Fruit fly (Drosophila melanogaster) whole organism, wandering third instar larva: Measurements from ENCODE around the gene CG10996.

Experiments
- Abd-B ChIP-seq: fragments of >200 bp; optimal IDR thresholded peaks from 2 replicates; lab custom pipeline; 2017; ENCODE audit warnings: missing biosample characterization, missing genetic modification characterization
- CG32264 ChIP-seq: fragments of 200-800 bp; sonication (Bioruptor generic); optimal IDR thresholded peaks from 2 replicates; lab custom pipeline; 2016; ENCODE audit warnings: missing biosample characterization, missing genetic modification characterization
- CG9705 ChIP-seq: fragments of 200-800 bp; sonication (Bioruptor generic); optimal IDR thresholded peaks from 2 replicates; lab custom pipeline; 2018; ENCODE audit warnings: missing biosample characterization, mild to moderate bottlenecking, missing genetic modification characterization
- CrebA ChIP-seq: fragments of 200-800 bp; sonication (Bioruptor generic); optimal IDR thresholded peaks from 2 replicates; lab custom pipeline; 2016; ENCODE audit warnings: missing biosample characterization, mild to moderate bottlenecking, missing genetic modification characterization, borderline replicate concordance
- Dfd ChIP-seq: fragments of >200 bp; optimal IDR thresholded peaks from 2 replicates; lab custom pipeline; 2017; ENCODE audit warnings: missing biosample characterization, missing genetic modification characterization
- Dif ChIP-seq: fragments of 200-275, 200-300 bp; sonication (Bioruptor generic); optimal IDR thresholded peaks from 2 replicates; lab custom pipeline; 2018; ENCODE audit warnings: missing biosample characterization, missing genetic modification characterization; ENCODE audit not compliant: partially characterized antibody
- GATAd ChIP-seq: sonication (Bioruptor generic); optimal IDR thresholded peaks from 2 replicates; lab custom pipeline; 2016; ENCODE audit warnings: missing biosample characterization, missing genetic modification characterization
- HLH106 ChIP-seq: fragments of 200-800 bp; optimal IDR thresholded peaks from 3 replicates; lab custom pipeline; 2019; ENCODE audit warnings: missing biosample characterization, mild to moderate bottlenecking, missing genetic modification characterization, moderate library complexity
- Hnf4 ChIP-seq: fragments of 200-800 bp; sonication (Bioruptor generic); optimal IDR thresholded peaks from 2 replicates; lab custom pipeline; 2016; ENCODE audit warnings: missing biosample characterization, mild to moderate bottlenecking, missing genetic modification characterization
- Hr78 ChIP-seq: fragments of >200 bp; optimal IDR thresholded peaks from 2 replicates; lab custom pipeline; 2017; ENCODE audit warnings: missing biosample characterization, missing genetic modification characterization
- Hr83 ChIP-seq: fragments of 200-300 bp; sonication (Bioruptor generic); optimal IDR thresholded peaks from 2 replicates; lab custom pipeline; 2016; ENCODE audit warnings: missing biosample characterization, mild to moderate bottlenecking, missing genetic modification characterization, moderate library complexity; ENCODE audit not compliant: poor library complexity, severe bottlenecking
- Jra ChIP-seq: sonication (Bioruptor generic); optimal IDR thresholded peaks from 2 replicates; lab custom pipeline; 2016; ENCODE audit warnings: missing biosample characterization, missing genetic modification characterization
- Mio ChIP-seq: sonication (Bioruptor generic); optimal IDR thresholded peaks from 2 replicates; lab custom pipeline; 2016; ENCODE audit warnings: missing biosample characterization, missing genetic modification characterization
- Myc ChIP-seq: fragments of >200 bp; optimal IDR thresholded peaks from 2 replicates; lab custom pipeline; 2017
- N ChIP-seq: fragments of >200 bp; optimal IDR thresholded peaks from 2 replicates; lab custom pipeline; 2018; ENCODE audit warnings: missing biosample characterization, missing external identifiers, missing genetic modification characterization
- OdsH ChIP-seq: fragments of 200-800 bp; sonication (Bioruptor generic); optimal IDR thresholded peaks from 2 replicates; lab custom pipeline; 2016; ENCODE audit warnings: missing biosample characterization, mild to moderate bottlenecking, missing genetic modification characterization
- Rel ChIP-seq, 2 experiments: fragments of 200-800 bp; sonication (Bioruptor generic) in 1 of 2; optimal IDR thresholded peaks; 2 replicates in 1 of 2; 3 replicates in 1 of 2; lab custom pipeline; 2016 to 2019; ENCODE audit warnings: mild to moderate bottlenecking in 2 of 2, missing biosample characterization in 2 of 2, missing genetic modification characterization in 2 of 2, moderate library complexity in 1 of 2
- Sp1 ChIP-seq: fragments of 200-800 bp; sonication (Bioruptor generic); optimal IDR thresholded peaks from 3 replicates; lab custom pipeline; 2019; ENCODE audit warnings: missing biosample characterization, mild to moderate bottlenecking, missing genetic modification characterization, moderate library complexity
- Vsx2 ChIP-seq: fragments of 200-300, 225-300 bp; sonication (Bioruptor generic); optimal IDR thresholded peaks from 2 replicates; lab custom pipeline; 2018; ENCODE audit warnings: missing biosample characterization, missing genetic modification characterization; ENCODE audit not compliant: partially characterized antibody
- br ChIP-seq: fragments of 200-800 bp; sonication (Bioruptor generic); optimal IDR thresholded peaks from 2 replicates; lab custom pipeline; 2016; ENCODE audit warnings: missing biosample characterization, missing genetic modification characterization
- brk ChIP-seq: fragments of 200-800 bp; sonication (Bioruptor generic); optimal IDR thresholded peaks from 2 replicates; lab custom pipeline; 2016; ENCODE audit warnings: missing biosample characterization, mild to moderate bottlenecking, missing genetic modification characterization
- dl ChIP-seq, 2 experiments: fragments of 175-275, 200-275 bp in 1 of 2; fragments of 200-275 bp in 1 of 2; sonication (Bioruptor generic); optimal IDR thresholded peaks; lab custom pipeline; 2018; ENCODE audit warnings: mild to moderate bottlenecking in 2 of 2, missing biosample characterization in 2 of 2, missing genetic modification characterization in 2 of 2, moderate library complexity in 2 of 2; ENCODE audit not compliant: partially characterized antibody in 2 of 2, insufficient read depth in 1 of 2
- dmrt93B ChIP-seq: fragments of 200-800 bp; sonication (Bioruptor generic); optimal IDR thresholded peaks from 2 replicates; lab custom pipeline; 2018; ENCODE audit warnings: missing biosample characterization, mild to moderate bottlenecking, missing genetic modification characterization
- dsf ChIP-seq: sonication (Bioruptor generic); optimal IDR thresholded peaks from 2 replicates; lab custom pipeline; 2016; ENCODE audit warnings: missing biosample characterization, missing genetic modification characterization, borderline replicate concordance
- ey ChIP-seq: fragments of 200-800 bp; sonication (Bioruptor generic); optimal IDR thresholded peaks from 2 replicates; lab custom pipeline; 2016; ENCODE audit warnings: missing biosample characterization, missing genetic modification characterization
- foxo ChIP-seq, 2 experiments: fragments of 200-800 bp; sonication (Bioruptor generic); optimal IDR thresholded peaks; 2 replicates in 1 of 2; 3 replicates in 1 of 2; lab custom pipeline; 2016 to 2017; ENCODE audit warnings: missing biosample characterization in 2 of 2, missing genetic modification characterization in 2 of 2
- fru ChIP-seq: fragments of 200-800 bp; sonication (Bioruptor generic); optimal IDR thresholded peaks from 3 replicates; lab custom pipeline; 2016; ENCODE audit warnings: missing biosample characterization, mild to moderate bottlenecking, missing genetic modification characterization
- h ChIP-seq: fragments of 200-800 bp; sonication (Bioruptor generic); optimal IDR thresholded peaks from 3 replicates; lab custom pipeline; 2016; ENCODE audit warnings: missing biosample characterization, mild to moderate bottlenecking, missing genetic modification characterization
- jim ChIP-seq: fragments of 175-275, 200-325 bp; sonication (Bioruptor generic); optimal IDR thresholded peaks from 2 replicates; lab custom pipeline; 2016; ENCODE audit warnings: missing biosample characterization, mild to moderate bottlenecking, missing genetic modification characterization
- lola ChIP-seq: fragments of >200 bp; optimal IDR thresholded peaks from 2 replicates; lab custom pipeline; 2017; ENCODE audit warnings: missing biosample characterization, missing genetic modification characterization
- pan ChIP-seq: fragments of >200 bp; optimal IDR thresholded peaks from 2 replicates; lab custom pipeline; 2017
- psq ChIP-seq: fragments of 200-800 bp; sonication (Bioruptor generic); optimal IDR thresholded peaks from 3 replicates; lab custom pipeline; 2017; ENCODE audit warnings: missing biosample characterization, mild to moderate bottlenecking, missing genetic modification characterization, moderate library complexity
- rgr ChIP-seq: fragments of 200-800 bp; sonication (Bioruptor generic); optimal IDR thresholded peaks from 3 replicates; lab custom pipeline; 2016; ENCODE audit warnings: missing biosample characterization, mild to moderate bottlenecking, missing genetic modification characterization
- sage ChIP-seq: fragments of 200-800 bp; sonication (Bioruptor generic); optimal IDR thresholded peaks from 2 replicates; lab custom pipeline; 2016; ENCODE audit warnings: missing biosample characterization, mild to moderate bottlenecking, missing genetic modification characterization
- sv ChIP-seq: fragments of 200-800 bp; sonication (Bioruptor generic); optimal IDR thresholded peaks from 3 replicates; lab custom pipeline; 2016; ENCODE audit warnings: missing biosample characterization, missing genetic modification characterization
- tai ChIP-seq: sonication (Bioruptor generic); optimal IDR thresholded peaks from 2 replicates; lab custom pipeline; 2016; ENCODE audit warnings: missing biosample characterization, missing genetic modification characterization
- usp ChIP-seq: fragments of >200 bp; optimal IDR thresholded peaks from 2 replicates; lab custom pipeline; 2017; ENCODE audit warnings: missing biosample characterization, missing genetic modification characterization
- woc ChIP-seq: sonication (Bioruptor generic); optimal IDR thresholded peaks from 2 replicates; lab custom pipeline; 2016; ENCODE audit warnings: missing biosample characterization, mild to moderate bottlenecking, missing genetic modification characterization

CG10996 gene

DNA sequence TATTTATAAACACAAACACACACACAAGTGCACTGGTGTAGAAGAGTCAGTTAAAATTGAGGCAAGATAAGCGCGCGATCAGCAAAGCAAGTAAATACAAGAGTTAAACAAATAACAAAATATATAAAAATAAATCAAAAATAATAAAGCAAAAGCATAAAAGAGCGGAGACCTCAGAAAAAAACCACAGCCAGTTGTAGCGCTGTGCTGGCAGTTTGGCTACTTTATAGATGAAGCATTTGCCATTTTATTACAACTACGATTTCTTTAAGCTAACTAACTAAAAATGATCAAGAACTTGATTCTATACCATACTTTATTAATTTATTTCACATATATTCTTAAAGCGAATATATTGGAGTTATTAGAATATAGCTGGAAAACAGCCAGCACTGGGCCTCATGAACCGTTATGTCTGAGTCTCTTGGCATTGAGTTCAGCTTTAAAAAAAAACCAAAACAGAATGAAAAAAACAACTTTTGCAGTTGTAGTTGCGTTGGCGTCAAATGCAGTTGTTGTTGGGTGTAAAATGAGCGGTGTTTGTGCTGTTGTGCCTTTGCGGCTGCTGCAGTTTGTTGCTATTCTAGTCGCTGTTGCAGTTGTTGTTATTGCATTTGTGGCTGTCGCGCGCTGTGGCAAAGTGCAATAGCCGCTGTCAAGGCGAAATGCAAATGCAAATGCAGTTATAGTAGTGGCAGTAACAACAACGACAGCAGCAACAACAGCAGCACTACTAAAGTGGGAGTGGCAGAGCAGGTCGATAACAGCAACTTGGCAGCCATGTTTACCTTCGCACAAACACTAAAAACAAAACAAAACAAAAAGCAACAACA, 49.6 kb downstream of the CG10996 start:
- TF ChIP-seq pan (lab: Kevin White, UChicago) (no peak), brk (GFP tag; lab: Kevin White, UChicago) (peak; percentile 36), Sp1 (GFP tag; lab: Kevin White, UChicago) (peak; percentile 7), foxo (GFP tag; optimal IDR thresholded peaks at IDR 0.05; lab: Kevin White, UChicago) (no peak), woc (GFP tag; lab: Kevin White, UChicago) (no peak), psq (GFP tag; lab: Kevin White, UChicago) (no peak), Rel (GFP tag; optimal IDR thresholded peaks at IDR 0.05; lab: Kevin White, UChicago) (no peak), Rel (tag; optimal IDR thresholded peaks at IDR 0.05; lab: Kevin White, UChicago) (no peak), dmrt93B (GFP tag; lab: Kevin White, UChicago) (no peak), usp (no peak), fru (peak; percentile 33), dl (GFP tag; optimal IDR thresholded peaks at IDR 0.05; lab: Kevin White, UChicago; ENCODE audit: insufficient read depth in 1 of 2, partially characterized antibody in 2 of 2) (no peak), br (no peak), CG9705 (no peak), sage (GFP tag; lab: Kevin White, UChicago) (peak; percentile 5), CrebA (no peak), Mio (GFP tag; lab: Kevin White, UChicago) (no peak), CG32264 (GFP tag; lab: Kevin White, UChicago) (no peak), Dfd (GFP tag; lab: Kevin White, UChicago) (no peak), Abd-B (GFP tag; lab: Kevin White, UChicago) (no peak), Hr78 (GFP tag; lab: Kevin White, UChicago) (no peak), HLH106 (tag; lab: Kevin White, UChicago) (no peak), dsf (GFP tag; lab: Kevin White, UChicago) (no peak), h (GFP tag; lab: Kevin White, UChicago) (no peak), Myc (lab: Kevin White, UChicago) (peak; percentile 52), Vsx2 (GFP tag; lab: Kevin White, UChicago) (no peak), GATAd (GFP tag; lab: Kevin White, UChicago) (no peak), tai (GFP tag; lab: Kevin White, UChicago) (no peak), rgr (peak; percentile 6), jim (no peak), ey (GFP tag; lab: Kevin White, UChicago) (no peak), sv (GFP tag; lab: Kevin White, UChicago) (no peak), Jra (GFP tag; lab: Kevin White, UChicago) (no peak), lola (GFP tag; lab: Kevin White, UChicago) (no peak), OdsH (GFP tag; lab: Kevin White, UChicago) (no peak), N (GFP tag; lab: Kevin White, UChicago) (no peak), Dif (no peak), Hnf4 (GFP tag; lab: Kevin White, UChicago) (no peak), Hr83 (no peak)

DNA sequence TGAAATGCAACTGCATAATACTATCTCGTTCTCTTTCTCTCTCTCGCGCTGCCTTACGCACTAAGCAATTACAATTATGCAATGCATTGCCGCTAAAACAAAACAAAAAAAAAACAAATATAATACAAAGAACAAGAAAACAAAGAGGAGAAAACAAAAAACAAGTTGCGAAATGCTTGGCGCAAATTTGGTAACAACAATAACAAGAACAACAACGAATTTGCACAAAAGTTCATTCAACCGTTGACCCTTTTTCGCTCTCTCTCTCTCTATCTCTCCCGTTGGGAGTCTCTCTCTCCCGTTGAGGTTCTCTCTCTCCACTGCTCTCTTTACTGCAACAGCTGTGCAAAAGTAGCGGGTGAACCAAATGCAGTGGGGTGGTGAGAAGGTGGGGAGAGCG, 50.4 kb downstream of the CG10996 start:
- TF ChIP-seq sage (GFP tag; lab: Kevin White, UChicago) (no peak), Hr83 (peak; percentile 27), br (peak; percentile 18), psq (GFP tag; lab: Kevin White, UChicago) (peak; percentile 24), N (GFP tag; lab: Kevin White, UChicago) (no peak), dl (GFP tag; optimal IDR thresholded peaks at IDR 0.05; lab: Kevin White, UChicago; ENCODE audit: insufficient read depth in 1 of 2, partially characterized antibody in 2 of 2) (peak; percentile 60 to 89), Mio (GFP tag; lab: Kevin White, UChicago) (no peak), Dif (peak; percentile 91), lola (GFP tag; lab: Kevin White, UChicago) (no peak), Sp1 (GFP tag; lab: Kevin White, UChicago) (no peak)
